Worm (Caenorhabditis elegans) whole organism, L3 larva: ENCODE results near the gene Y4C6A.3.
"Not testable (repeated sequence)": the region's sequence is repeated elsewhere in the genome, so short reads cannot be mapped to it uniquely, and the experiment has no call there.

ENCODE experiments used
- R02D3.7 ChIP-seq: fragments of 150-350 bp; optimal IDR thresholded peaks from 2 replicates; lab custom pipeline; 2014; ENCODE audit warnings: missing biosample characterization, missing genetic modification characterization
- ZK546.5 ChIP-seq: sonication (generic microtip); optimal IDR thresholded peaks from 2 replicates; lab custom pipeline; 2017; ENCODE audit warnings: missing biosample characterization, missing genetic modification characterization
- aly-2 ChIP-seq: fragments of 150-350 bp; optimal IDR thresholded peaks from 2 replicates; lab custom pipeline; 2014; ENCODE audit warnings: missing biosample characterization, missing genetic modification characterization
- ama-1 ChIP-seq: fragments of 150-350 bp; optimal IDR thresholded peaks from 2 replicates; lab custom pipeline; 2018
- ceh-16 ChIP-seq: sonication (generic microtip); optimal IDR thresholded peaks from 2 replicates; lab custom pipeline; 2017; ENCODE audit warnings: missing biosample characterization, missing genetic modification characterization
- ceh-82 ChIP-seq: fragments of 150-350 bp; optimal IDR thresholded peaks from 2 replicates; lab custom pipeline; 2014; ENCODE audit warnings: missing biosample characterization, missing genetic modification characterization
- daf-12 ChIP-seq: fragments of 150-350 bp; optimal IDR thresholded peaks from 2 replicates; lab custom pipeline; 2014; ENCODE audit warnings: missing biosample characterization, missing genetic modification reagents, missing genetic modification characterization
- egl-27 ChIP-seq: sonication (generic microtip); optimal IDR thresholded peaks from 4 replicates; lab custom pipeline; 2017; ENCODE audit warnings: missing biosample characterization, missing genetic modification reagents, missing genetic modification characterization
- egl-5 ChIP-seq: fragments of 150-350 bp; optimal IDR thresholded peaks from 2 replicates; lab custom pipeline; 2017; ENCODE audit warnings: missing biosample characterization, missing genetic modification reagents, missing genetic modification characterization, inconsistent platforms
- elt-1 ChIP-seq: fragments of 150-350 bp; optimal IDR thresholded peaks from 2 replicates; lab custom pipeline; 2014; ENCODE audit warnings: missing biosample characterization, missing genetic modification characterization
- elt-2 ChIP-seq: sonication (generic microtip); optimal IDR thresholded peaks from 2 replicates; lab custom pipeline; 2016; ENCODE audit warnings: missing genetic modification reagents, mild to moderate bottlenecking, missing genetic modification characterization, missing compliant biosample characterization
- eor-1 ChIP-seq, 2 experiments: fragments of 150-350 bp; optimal IDR thresholded peaks; 2 replicates each; lab custom pipeline; 2014 to 2018; ENCODE audit warnings: missing biosample characterization in 2 of 2, missing genetic modification characterization in 2 of 2
- fkh-10 ChIP-seq: sonication (generic microtip); optimal IDR thresholded peaks from 2 replicates; lab custom pipeline; 2017; ENCODE audit warnings: missing biosample characterization, missing genetic modification reagents, missing genetic modification characterization
- fkh-2 ChIP-seq: fragments of 150-350 bp; optimal IDR thresholded peaks from 2 replicates; lab custom pipeline; 2014; ENCODE audit warnings: missing biosample characterization, missing genetic modification reagents, missing genetic modification characterization
- fos-1 ChIP-seq: fragments of 150-350 bp; optimal IDR thresholded peaks from 2 replicates; lab custom pipeline; 2014; ENCODE audit warnings: missing biosample characterization, missing genetic modification characterization
- hmg-11 ChIP-seq: sonication (generic microtip); optimal IDR thresholded peaks from 2 replicates; lab custom pipeline; 2016; ENCODE audit warnings: missing genetic modification characterization, missing compliant biosample characterization
- lin-39 ChIP-seq: fragments of 150-350 bp; optimal IDR thresholded peaks from 2 replicates; lab custom pipeline; 2018; ENCODE audit warnings: missing biosample characterization, missing genetic modification reagents, missing genetic modification characterization
- mdl-1 ChIP-seq: fragments of 150-350 bp; optimal IDR thresholded peaks from 2 replicates; lab custom pipeline; 2014; ENCODE audit warnings: missing biosample characterization, missing genetic modification characterization
- mml-1 ChIP-seq: fragments of 150-350 bp; sonication (generic microtip); optimal IDR thresholded peaks from 3 replicates; lab custom pipeline; 2014; ENCODE audit warnings: missing biosample characterization, missing genetic modification characterization
- nfya-1 ChIP-seq: sonication (generic microtip); optimal IDR thresholded peaks from 2 replicates; lab custom pipeline; 2017; ENCODE audit warnings: missing genetic modification characterization, mild to moderate bottlenecking, missing compliant biosample characterization, antibody characterized with exemption, moderate library complexity; ENCODE audit not compliant: insufficient read depth
- nhr-11 ChIP-seq: fragments of 150-350 bp; optimal IDR thresholded peaks from 2 replicates; lab custom pipeline; 2014; ENCODE audit warnings: missing biosample characterization, missing genetic modification characterization
- nhr-12 ChIP-seq: fragments of 150-350 bp; optimal IDR thresholded peaks from 2 replicates; lab custom pipeline; 2014; ENCODE audit warnings: missing biosample characterization, missing genetic modification characterization
- nhr-23 ChIP-seq: fragments of 150-350 bp; optimal IDR thresholded peaks from 2 replicates; lab custom pipeline; 2014; ENCODE audit warnings: missing biosample characterization, missing genetic modification reagents, missing genetic modification characterization
- nhr-28 ChIP-seq: fragments of 150-350 bp; optimal IDR thresholded peaks from 2 replicates; lab custom pipeline; 2014; ENCODE audit warnings: missing biosample characterization, missing genetic modification characterization
- nhr-43 ChIP-seq: sonication (generic microtip); optimal IDR thresholded peaks from 2 replicates; lab custom pipeline; 2016; ENCODE audit warnings: mild to moderate bottlenecking, missing genetic modification characterization, missing compliant biosample characterization; ENCODE audit not compliant: poor library complexity, severe bottlenecking
- nhr-76 ChIP-seq: fragments of 150-350 bp; sonication (generic microtip); optimal IDR thresholded peaks from 5 replicates; lab custom pipeline; 2014; ENCODE audit warnings: missing biosample characterization, missing genetic modification characterization
- nhr-77 ChIP-seq: fragments of 150-350 bp; optimal IDR thresholded peaks from 2 replicates; lab custom pipeline; 2014; ENCODE audit warnings: missing biosample characterization, missing genetic modification characterization
- sea-2 ChIP-seq: fragments of 150-350 bp; sonication (generic microtip); optimal IDR thresholded peaks from 4 replicates; lab custom pipeline; 2014; ENCODE audit warnings: missing biosample characterization, missing genetic modification reagents, missing genetic modification characterization
- skn-1 ChIP-seq: fragments of 150-350 bp; optimal IDR thresholded peaks from 2 replicates; lab custom pipeline; 2014; ENCODE audit warnings: missing biosample characterization, missing genetic modification characterization
- snpc-4 ChIP-seq: fragments of 150-350 bp; optimal IDR thresholded peaks from 2 replicates; lab custom pipeline; 2014; ENCODE audit warnings: missing biosample characterization, missing genetic modification characterization
- unc-62 ChIP-seq: fragments of 150-350 bp; sonication (generic microtip); optimal IDR thresholded peaks from 4 replicates; lab custom pipeline; 2014; ENCODE audit warnings: missing biosample characterization, missing genetic modification reagents, missing genetic modification characterization
- zag-1 ChIP-seq: fragments of 150-350 bp; optimal IDR thresholded peaks from 2 replicates; lab custom pipeline; 2014; ENCODE audit warnings: missing biosample characterization, missing genetic modification characterization
- ztf-4 ChIP-seq: fragments of 150-350 bp; optimal IDR thresholded peaks from 2 replicates; lab custom pipeline; 2014; ENCODE audit warnings: missing biosample characterization, missing genetic modification characterization

Y4C6A.3 gene

DNA sequence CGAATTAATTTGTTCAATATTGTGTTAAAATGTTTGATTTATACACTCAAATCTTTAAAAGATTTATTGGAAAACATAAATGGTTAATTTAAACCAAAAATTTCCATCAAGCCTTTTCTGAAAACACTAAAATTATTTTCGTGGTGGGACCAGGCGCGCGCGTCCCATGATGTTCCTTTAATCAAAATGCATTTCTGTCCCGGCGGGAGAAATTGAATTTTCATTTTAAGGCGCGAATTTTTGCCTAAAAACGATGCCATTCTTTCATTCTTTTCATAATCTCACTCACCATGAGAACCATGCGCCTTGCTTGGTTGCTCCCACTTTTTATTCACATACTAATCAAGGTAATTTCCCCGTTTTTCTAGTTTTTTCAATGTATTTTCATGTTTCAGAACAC is 13.8 kb upstream of the Y4C6A.3 start, which contains the start of gene rme-2:
TSS of gene rme-2 (plus strand) at position 288 of the 400 bp plus-strand sequence.
- TF ChIP-seq nhr-43 (no peak), nhr-77 (tag; lab: Kevin White, UChicago) (no peak), nhr-11 (tag; lab: Kevin White, UChicago) (no peak), ama-1 (lab: Kevin White, UChicago) (no peak), snpc-4 (tag; lab: Kevin White, UChicago) (no peak), ceh-82 (tag; lab: Kevin White, UChicago) (no peak), sea-2 (GFP tag; lab: Kevin White, UChicago) (no peak), egl-27 (no peak), eor-1 (tag; optimal IDR thresholded peaks at IDR 0.05; lab: Kevin White, UChicago) (no peak), aly-2 (tag; lab: Kevin White, UChicago) (no peak), ZK546.5 (no peak), skn-1 (tag; lab: Kevin White, UChicago) (no peak), hmg-11 (no peak), fkh-2 (tag; lab: Kevin White, UChicago) (no peak), fos-1 (tag; lab: Kevin White, UChicago) (no peak), unc-62 (GFP tag; lab: Kevin White, UChicago) (no peak)
- TF ChIP-seq, all 47 proteins: peak for 0

DNA sequence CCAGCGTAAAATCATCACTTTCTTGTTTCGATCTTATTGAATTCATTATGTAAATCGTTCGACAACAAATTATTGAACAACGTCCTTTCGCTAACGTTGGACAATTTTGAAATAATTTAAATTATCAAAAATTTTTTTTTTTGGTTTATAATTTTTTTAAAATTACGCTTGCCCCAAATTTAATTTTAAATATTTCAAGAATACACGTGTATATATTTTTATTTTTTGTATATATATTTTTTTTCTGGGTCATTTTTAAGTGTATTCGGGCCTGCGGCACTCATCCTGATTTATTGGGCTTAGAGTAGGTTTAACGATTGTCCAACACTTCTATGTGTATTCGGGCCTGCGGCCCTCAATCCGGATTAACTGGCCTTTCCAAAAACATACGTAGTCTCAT is 8.5 kb upstream of the Y4C6A.3 start, which contains the start of gene Y52D5A.2:
TSS of gene Y52D5A.2 (minus strand) at position 101 of the 400 bp plus-strand sequence.
- not testable (repeated sequence) for TF ChIP-seq ama-1 (lab: Kevin White, UChicago); zag-1; nhr-23 (tag; lab: Kevin White, UChicago)

DNA sequence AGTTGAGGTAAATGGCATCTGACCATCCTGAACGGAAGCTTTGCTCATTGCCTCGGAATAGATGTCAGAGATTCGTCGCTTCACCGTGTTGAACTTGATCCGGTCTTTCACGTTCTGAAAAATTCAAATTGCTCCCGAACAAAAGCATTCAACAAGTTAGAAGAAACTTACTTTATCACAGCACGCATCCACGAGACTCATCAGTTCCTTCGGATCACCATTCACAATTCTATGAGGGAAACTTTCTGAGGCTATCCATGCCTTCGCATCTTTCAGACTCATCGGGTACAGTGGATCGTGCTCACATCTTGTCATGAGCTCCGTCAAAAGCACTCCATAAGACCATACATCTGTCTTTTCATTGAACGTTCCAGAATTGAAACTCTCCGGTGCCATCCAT is 6.9 kb upstream of the Y4C6A.3 start:
- TF ChIP-seq fkh-10 (GFP tag; lab: Kevin White, UChicago) (no peak), aly-2 (tag; lab: Kevin White, UChicago) (no peak), skn-1 (tag; lab: Kevin White, UChicago) (no peak), elt-2 (tag; lab: Kevin White, UChicago) (no peak), sea-2 (GFP tag; lab: Kevin White, UChicago) (no peak), mml-1 (tag; lab: Kevin White, UChicago) (no peak), ztf-4 (tag; lab: Kevin White, UChicago) (no peak), ceh-82 (tag; lab: Kevin White, UChicago) (no peak), eor-1 (tag; optimal IDR thresholded peaks at IDR 0.05; lab: Kevin White, UChicago) (no peak), zag-1 (no peak), R02D3.7 (tag; lab: Kevin White, UChicago) (no peak), egl-5 (no peak)

DNA sequence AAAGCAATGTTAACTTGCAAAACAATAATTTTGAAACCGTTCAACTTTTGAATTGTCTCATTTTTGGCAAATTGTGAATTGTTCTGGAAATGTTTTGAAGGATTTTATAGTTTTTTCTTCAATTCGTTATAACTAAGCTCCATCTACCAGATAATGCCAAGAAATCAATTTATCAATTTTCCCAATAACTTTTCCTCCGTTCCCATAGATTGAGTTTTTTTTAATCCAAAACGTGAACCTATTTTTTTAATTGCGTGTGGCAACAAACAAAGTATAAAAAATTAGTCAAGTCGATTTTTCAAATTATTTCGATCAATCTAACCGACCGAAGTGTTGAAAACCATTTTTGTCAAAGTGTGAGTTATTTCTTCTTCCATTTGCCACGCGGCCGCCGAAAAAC is 3.2 kb downstream of the Y4C6A.3 start, which contains the start of gene Y4C6A.4:
TSS of gene Y4C6A.4 (plus strand) at position 301 of the 400 bp plus-strand sequence.
- TF ChIP-seq ZK546.5 (no peak), lin-39 (no peak), nhr-28 (tag; lab: Kevin White, UChicago) (no peak), ceh-16 (no peak), mml-1 (tag; lab: Kevin White, UChicago) (no peak), mdl-1 (no peak), elt-1 (tag; lab: Kevin White, UChicago) (no peak), elt-2 (tag; lab: Kevin White, UChicago) (no peak), nhr-43 (no peak), nfya-1 (no peak)

DNA sequence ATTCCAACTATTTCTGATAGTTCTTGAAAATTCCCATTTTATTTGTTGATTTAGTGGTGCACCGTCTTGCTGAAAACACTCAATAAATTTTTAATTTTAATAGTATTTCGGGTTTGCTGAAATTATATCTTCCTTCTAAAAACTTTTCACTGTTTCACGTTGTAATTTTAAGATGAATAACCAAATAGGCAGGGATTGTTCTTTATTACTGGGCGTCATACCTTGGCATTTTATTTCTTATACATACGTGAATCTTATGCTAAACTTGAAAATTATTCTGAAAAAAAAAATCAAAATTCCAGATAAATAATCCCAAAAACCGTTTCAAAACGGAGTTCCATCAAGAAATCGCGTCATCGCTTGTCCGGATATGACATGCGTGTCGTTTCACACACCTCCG is 17.2 kb downstream of the Y4C6A.3 start, which contains the start of gene mgl-3:
TSS of gene mgl-3 (plus strand) at position 301 of the 400 bp plus-strand sequence.
- TF ChIP-seq mdl-1, result no peak
- TF ChIP-seq fkh-2 (tag; lab: Kevin White, UChicago), result no peak
- no peak for TF ChIP-seq nhr-76 (tag; lab: Kevin White, UChicago)
- no peak for TF ChIP-seq skn-1 (tag; lab: Kevin White, UChicago)
- no peak for TF ChIP-seq daf-12 (tag; lab: Kevin White, UChicago)
- no peak for TF ChIP-seq nhr-12 (tag; lab: Kevin White, UChicago)
- no peak for TF ChIP-seq eor-1 (tag; optimal IDR thresholded peaks at IDR 0.05; lab: Kevin White, UChicago)
- TF ChIP-seq ceh-82 (tag; lab: Kevin White, UChicago), result no peak
